Worm (Caenorhabditis elegans): ENCODE results near the gene R09D1.12.

ce11 chrII:9436009-9436408 lies 16.1 kb downstream of the R09D1.12 start, which contains the start of gene kin-16:
- TF ChIP-seq unc-62 (GFP tag; optimal IDR thresholded peaks at IDR 0.05) (no peak), sptf-1 (tag; optimal IDR thresholded peaks at IDR 0.05) (no peak), nhr-76 (tag; optimal IDR thresholded peaks at IDR 0.05) (no peak), elt-3 (tag; optimal IDR thresholded peaks at IDR 0.05) (no peak), pha-4 (tag; optimal IDR thresholded peaks at IDR 0.05) (no peak), unc-39 (tag; optimal IDR thresholded peaks at IDR 0.05) (no peak), ceh-39 (tag; optimal IDR thresholded peaks at IDR 0.05) (no peak), nhr-28 (tag; optimal IDR thresholded peaks at IDR 0.05) (no peak), lin-13 (tag; optimal IDR thresholded peaks at IDR 0.05) (no peak)
